Worm (Caenorhabditis elegans): ENCODE results near the gene nhr-39.

DNA sequence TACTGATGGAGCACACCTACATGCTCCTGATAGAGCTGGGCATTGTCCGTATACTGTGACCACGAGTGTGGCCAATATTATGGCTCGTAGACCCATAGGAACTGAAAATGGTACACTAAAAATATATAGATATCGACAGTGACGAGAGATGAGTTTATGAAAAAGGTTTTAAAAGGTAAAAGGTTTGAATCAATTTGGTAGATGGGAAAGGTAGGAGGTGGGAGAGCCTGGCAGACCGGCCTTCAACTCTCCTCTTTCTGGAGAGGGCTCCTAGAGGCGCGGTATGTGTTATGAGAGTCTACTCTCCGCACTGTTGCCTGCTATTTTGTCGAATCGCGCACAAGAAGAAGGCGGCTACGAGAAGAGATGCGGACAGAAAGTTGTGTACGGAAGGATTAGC is 15.7 kb upstream of the nhr-39 start, which contains the start of gene lron-2:
- TF ChIP-seq ref-1 (GFP tag; conservative IDR thresholded peaks at IDR 0.05) (no peak), ztf-23 (GFP tag; IDR thresholded peaks at IDR 0.05) (no peak), flt-1 (GFP tag; IDR thresholded peaks at IDR 0.05) (no peak), tab-1 (GFP tag; IDR thresholded peaks at IDR 0.05) (no peak), ztf-29 (GFP tag; IDR thresholded peaks at IDR 0.05) (no peak)

Data from whole organism, midembryonic.